Worm (Caenorhabditis elegans): ENCODE results near the gene C46F11.6.

Gene C46F11.6

DNA sequence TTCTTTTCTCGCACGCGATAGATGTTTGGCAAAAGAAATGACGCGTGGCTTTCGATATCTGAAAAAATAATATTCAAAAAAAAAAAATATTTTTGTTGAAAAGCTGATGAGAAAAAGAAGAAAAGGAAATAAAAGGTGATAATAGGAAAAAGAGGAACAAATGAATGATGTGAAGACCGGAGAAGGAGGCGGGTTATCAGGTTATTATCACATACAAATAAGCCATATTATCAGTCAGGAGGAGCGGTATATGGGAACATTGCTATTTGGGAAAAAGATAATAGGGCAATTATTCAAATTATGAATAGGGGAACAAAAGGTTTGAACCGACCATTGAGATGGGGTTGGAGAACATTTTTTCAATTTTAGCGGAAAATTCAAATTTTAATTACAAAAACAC lies 3.9 kb upstream of the C46F11.6 start:
- TF ChIP-seq pax-3 (tag; optimal IDR thresholded peaks at IDR 0.05) (no peak), fkh-4 (tag; optimal IDR thresholded peaks at IDR 0.05; ENCODE audit: borderline replicate concordance) (no peak), dsc-1 (tag; optimal IDR thresholded peaks at IDR 0.05) (peak; percentile 60)

DNA sequence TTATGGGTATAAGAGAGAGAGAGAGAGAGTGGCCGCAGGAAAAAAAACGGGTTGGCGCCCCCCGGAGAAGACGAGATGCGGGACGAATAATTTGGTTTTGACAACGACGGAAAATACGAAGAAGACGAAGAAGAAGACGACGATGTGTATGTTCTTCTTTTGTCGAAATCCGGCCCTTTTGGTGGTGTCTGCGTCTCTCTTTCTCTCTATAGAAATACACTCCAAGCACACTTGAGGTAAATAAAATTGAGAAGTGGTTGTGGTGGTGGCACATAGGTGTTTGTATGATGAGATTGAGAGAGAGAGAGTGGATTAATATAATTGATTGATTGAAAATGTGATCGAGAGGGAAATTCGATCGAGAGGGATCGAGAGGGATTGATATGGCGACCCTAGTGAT lies 2.6 kb upstream of the C46F11.6 start:
- peak; percentile 20 for TF ChIP-seq skn-1 (tag; optimal IDR thresholded peaks at IDR 0.05)
- no peak for TF ChIP-seq isw-1 (GFP tag; IDR thresholded peaks at IDR 0.05)
- no peak for TF ChIP-seq F16B12.6 (tag; optimal IDR thresholded peaks at IDR 0.05)
- no peak for TF ChIP-seq unc-62 (GFP tag; optimal IDR thresholded peaks at IDR 0.05)
- TF ChIP-seq nhr-28 (tag; optimal IDR thresholded peaks at IDR 0.05), result no peak
- TF ChIP-seq lin-14 (GFP tag; optimal IDR thresholded peaks at IDR 0.05), result peak; percentile 90
- peak in 1 of 6 experiments; percentile 24 for TF ChIP-seq elt-3 (tag; optimal IDR thresholded peaks at IDR 0.05)
- TF ChIP-seq nhr-12 (tag; optimal IDR thresholded peaks at IDR 0.05), result no peak
- peak; percentile 17 for TF ChIP-seq fkh-10 (GFP tag; optimal IDR thresholded peaks at IDR 0.05)
- TF ChIP-seq ceh-90 (tag; optimal IDR thresholded peaks at IDR 0.05), result no peak
- peak; percentile 13 for TF ChIP-seq swsn-7 (tag; optimal IDR thresholded peaks at IDR 0.05)
- TF ChIP-seq efl-1 (optimal IDR thresholded peaks at IDR 0.05), result peak in 1 of 2 experiments; percentile 18
- TF ChIP-seq efl-1 (GFP tag; optimal IDR thresholded peaks at IDR 0.05 in 1 of 2), result peak in 1 of 2 experiments; percentile 85
- peak; percentile 78 for TF ChIP-seq nhr-85 (tag)
- TF ChIP-seq snu-23 (GFP tag; optimal IDR thresholded peaks at IDR 0.05), result peak; percentile 50
- peak; percentile 13 for TF ChIP-seq fos-1 (tag; optimal IDR thresholded peaks at IDR 0.05)
- peak; percentile 86 for TF ChIP-seq blmp-1 (tag; optimal IDR thresholded peaks at IDR 0.05)
- peak; percentile 28 for TF ChIP-seq mep-1 (tag; optimal IDR thresholded peaks at IDR 0.05)
- peak; percentile 48 for TF ChIP-seq nhr-20 (tag; optimal IDR thresholded peaks at IDR 0.05)
- TF ChIP-seq lsy-2 (tag; optimal IDR thresholded peaks at IDR 0.05), result peak; percentile 13 to 48
- TF ChIP-seq dpl-1 (GFP tag; optimal IDR thresholded peaks at IDR 0.05), result no peak
- peak; percentile 17 to 30 for TF ChIP-seq lin-35 (GFP tag; optimal IDR thresholded peaks at IDR 0.05)
- peak; percentile 36 for TF ChIP-seq nhr-47 (tag; optimal IDR thresholded peaks at IDR 0.05)
- no peak for TF ChIP-seq egl-13 (tag; optimal IDR thresholded peaks at IDR 0.05)
- TF ChIP-seq lin-13 (GFP tag; optimal IDR thresholded peaks at IDR 0.05), result peak; percentile 25
- TF ChIP-seq nhr-71 (tag; optimal IDR thresholded peaks at IDR 0.05), result peak; percentile 41

DNA sequence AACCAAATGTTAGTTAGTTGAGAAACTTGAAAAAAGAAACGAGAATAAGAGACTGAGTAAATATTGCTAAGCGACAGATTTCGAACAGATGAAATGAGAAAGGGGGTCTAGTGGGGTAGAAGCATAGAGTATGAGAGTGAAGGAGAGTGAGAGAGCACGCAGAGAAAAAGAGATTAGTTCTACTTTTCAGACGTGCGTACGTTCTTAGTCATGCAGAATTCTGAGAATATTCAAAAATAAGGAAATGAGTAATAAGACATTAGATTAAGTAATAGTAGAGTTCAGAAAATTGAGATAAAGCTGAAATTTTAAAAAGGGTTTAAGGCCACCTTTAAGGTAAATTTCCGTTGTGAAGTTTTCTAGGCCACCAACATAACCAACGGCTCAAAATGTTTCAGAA lies 748 bp upstream of the C46F11.6 start:
- TF ChIP-seq grh-1 (GFP tag; IDR thresholded peaks at IDR 0.05), result no peak
- peak; percentile 3 for TF ChIP-seq nhr-77 (tag; optimal IDR thresholded peaks at IDR 0.05)
- no peak for TF ChIP-seq nhr-90 (tag; optimal IDR thresholded peaks at IDR 0.05; ENCODE audit: poor library complexity)
- TF ChIP-seq ets-5 (GFP tag; IDR thresholded peaks at IDR 0.05), result no peak
- no peak for TF ChIP-seq nhr-84 (tag; optimal IDR thresholded peaks at IDR 0.05)
- TF ChIP-seq pqm-1 (tag; optimal IDR thresholded peaks at IDR 0.05), result no peak
- TF ChIP-seq ztf-11 (tag; optimal IDR thresholded peaks at IDR 0.05), result no peak
- no peak for TF ChIP-seq unc-98 (GFP tag; IDR thresholded peaks at IDR 0.05)
- peak; percentile 59 for TF ChIP-seq nhr-71 (tag; optimal IDR thresholded peaks at IDR 0.05)
- TF ChIP-seq nhr-85 (tag), result no peak
- no peak for TF ChIP-seq unc-130 (tag; optimal IDR thresholded peaks at IDR 0.05)
- no peak for TF ChIP-seq nhr-237 (tag; optimal IDR thresholded peaks at IDR 0.05)
- no peak for TF ChIP-seq lin-39 (tag; optimal IDR thresholded peaks at IDR 0.05)
- no peak for TF ChIP-seq egl-27 (tag; optimal IDR thresholded peaks at IDR 0.05)
- TF ChIP-seq lir-3 (tag; optimal IDR thresholded peaks at IDR 0.05; ENCODE audit: poor library complexity), result no peak
- no peak for TF ChIP-seq lin-35 (GFP tag; optimal IDR thresholded peaks at IDR 0.05)
- TF ChIP-seq F16B12.6 (tag; optimal IDR thresholded peaks at IDR 0.05), result no peak
- TF ChIP-seq dsc-1 (tag; optimal IDR thresholded peaks at IDR 0.05), result peak; percentile 90
- no peak for TF ChIP-seq C04F5.9 (tag; optimal IDR thresholded peaks at IDR 0.05)
- TF ChIP-seq ztf-4 (tag; optimal IDR thresholded peaks at IDR 0.05), result no peak
- no peak for TF ChIP-seq C16A3.4 (tag; optimal IDR thresholded peaks at IDR 0.05)
- no peak for TF ChIP-seq irx-1 (tag; optimal IDR thresholded peaks at IDR 0.05)
- no peak for TF ChIP-seq efl-1 (optimal IDR thresholded peaks at IDR 0.05)
- no peak for TF ChIP-seq efl-1 (GFP tag; optimal IDR thresholded peaks at IDR 0.05 in 1 of 2)
- peak; percentile 13 to 18 for TF ChIP-seq lsy-2 (tag; optimal IDR thresholded peaks at IDR 0.05)
- no peak for TF ChIP-seq unc-30 (tag; optimal IDR thresholded peaks at IDR 0.05)
- no peak for TF ChIP-seq alr-1 (tag; optimal IDR thresholded peaks at IDR 0.05; ENCODE audit: borderline replicate concordance)
- peak; percentile 11 for TF ChIP-seq unc-86 (tag; optimal IDR thresholded peaks at IDR 0.05)
- TF ChIP-seq lin-15B (tag; optimal IDR thresholded peaks at IDR 0.05), result no peak
- no peak for TF ChIP-seq ama-1 (optimal IDR thresholded peaks at IDR 0.05)
- no peak for TF ChIP-seq ces-1 (GFP tag; optimal IDR thresholded peaks at IDR 0.05)

All from whole organism, L1 larva.